Worm (Caenorhabditis elegans) whole organism, early embryonic: ENCODE data around the gene T21D12.11.

Experiments used
- ama-1 ChIP-seq: fragments of 150-350 bp; optimal IDR thresholded peaks from 2 replicates; lab custom pipeline; 2014
- ceh-13 ChIP-seq: fragments of 200-800 bp; sonication (Bioruptor generic); optimal IDR thresholded peaks from 2 replicates; lab custom pipeline; 2018; ENCODE audit warnings: mild to moderate bottlenecking, missing genetic modification characterization, missing compliant biosample characterization
- ceh-36 ChIP-seq: sonication (generic microtip); optimal IDR thresholded peaks from 2 replicates; lab custom pipeline; 2016; ENCODE audit warnings: missing genetic modification characterization, inconsistent platforms, missing compliant biosample characterization
- flt-1 ChIP-seq: fragments of 200-800 bp; sonication (Bioruptor generic); IDR thresholded peaks from 2 replicates; pipeline ENCODE4 v1.3.6; 2022; ENCODE audit warnings: missing genetic modification characterization, missing compliant biosample characterization
- hmbx-1 ChIP-seq: sonication (generic microtip); optimal IDR thresholded peaks from 2 replicates; lab custom pipeline; 2016; ENCODE audit warnings: mild to moderate bottlenecking, missing genetic modification characterization, missing compliant biosample characterization
- hmg-4 ChIP-seq: fragments of 200-800 bp; sonication (Bioruptor generic); optimal IDR thresholded peaks from 2 replicates; lab custom pipeline; 2018; ENCODE audit warnings: mild to moderate bottlenecking, missing genetic modification characterization, missing compliant biosample characterization
- hnd-1 ChIP-seq: sonication (generic microtip); optimal IDR thresholded peaks from 2 replicates; lab custom pipeline; 2016; ENCODE audit warnings: missing genetic modification characterization, missing compliant biosample characterization
- pes-1 ChIP-seq: fragments of 200-800 bp; sonication (Bioruptor generic); IDR thresholded peaks from 2 replicates; pipeline ENCODE4 v1.3.6; 2022; ENCODE audit warnings: missing genetic modification reagents, missing genetic modification characterization, missing compliant biosample characterization
- sea-1 ChIP-seq: fragments of 200-800 bp; sonication (Bioruptor generic); conservative IDR thresholded peaks from 2 replicates; pipeline ENCODE4 v1.3.6; 2022; ENCODE audit warnings: missing genetic modification characterization, missing compliant biosample characterization
- tbx-37 ChIP-seq: fragments of 200-800 bp; sonication (Bioruptor generic); conservative IDR thresholded peaks from 2 replicates; pipeline ENCODE4 v1.3.6; 2022; ENCODE audit warnings: missing genetic modification reagents, missing genetic modification characterization, missing compliant biosample characterization
- tra-4 ChIP-seq: sonication (generic microtip); optimal IDR thresholded peaks from 2 replicates; lab custom pipeline; 2017; ENCODE audit warnings: missing genetic modification characterization, missing compliant biosample characterization

- TF ChIP-seq ama-1 (lab: Kevin White, UChicago) (no peak), flt-1 (GFP tag; lab: Robert Waterston, UW) (no peak), ceh-36 (tag; lab: Kevin White, UChicago) (no peak), tbx-37 (GFP tag; lab: Robert Waterston, UW) (no peak), hnd-1 (no peak), hmbx-1 (no peak), tra-4 (tag; lab: Kevin White, UChicago) (no peak), ceh-13 (GFP tag; lab: Kevin White, UChicago) (no peak), hmg-4 (no peak), pes-1 (GFP tag; lab: Robert Waterston, UW) (no peak), sea-1 (GFP tag; lab: Robert Waterston, UW) (no peak)
These were observed at the start of gene T21D12.11 for ce11 chrIV:269107-269506.
